Worm (Caenorhabditis elegans) whole organism, midembryonic: ENCODE measurements around the gene R10E8.1.

Source experiments
- T22C8.4 ChIP-seq: fragments of 200-800 bp; sonication (Bioruptor generic); IDR thresholded peaks from 2 replicates; pipeline ENCODE4 v1.3.6; 2022; ENCODE audit warnings: missing genetic modification characterization, missing compliant biosample characterization
- cog-1 ChIP-seq: sonication (generic microtip); optimal IDR thresholded peaks from 2 replicates; lab custom pipeline; 2016; ENCODE audit warnings: missing genetic modification characterization, missing compliant biosample characterization
- flt-1 ChIP-seq: fragments of 200-800 bp; sonication (Bioruptor generic); IDR thresholded peaks from 2 replicates; pipeline ENCODE4 v1.3.6; 2022; ENCODE audit warnings: missing genetic modification characterization, missing compliant biosample characterization
- klf-2 ChIP-seq: fragments of 200-800 bp; sonication (Bioruptor generic); conservative IDR thresholded peaks from 2 replicates; pipeline ENCODE4 v1.3.6; 2022; ENCODE audit warnings: missing genetic modification reagents, missing genetic modification characterization, missing compliant biosample characterization
- med-1 ChIP-seq: sonication (generic microtip); optimal IDR thresholded peaks from 2 replicates; lab custom pipeline; 2017; ENCODE audit warnings: missing genetic modification characterization, mild to moderate bottlenecking, missing compliant biosample characterization, antibody characterized with exemption, missing genetic modification reagents; ENCODE audit not compliant: insufficient read depth
- ref-1 ChIP-seq: fragments of 200-800 bp; sonication (Bioruptor generic); conservative IDR thresholded peaks from 2 replicates; pipeline ENCODE4 v1.3.6; 2022; ENCODE audit warnings: missing genetic modification reagents, missing genetic modification characterization, missing compliant biosample characterization
- tab-1 ChIP-seq: fragments of 200-800 bp; sonication (Bioruptor generic); IDR thresholded peaks from 2 replicates; pipeline ENCODE4 v1.3.6; 2022; ENCODE audit warnings: missing genetic modification characterization, missing compliant biosample characterization
- ztf-23 ChIP-seq: fragments of 200-800 bp; sonication (Bioruptor generic); IDR thresholded peaks from 2 replicates; pipeline ENCODE4 v1.3.6; 2022; ENCODE audit warnings: missing genetic modification reagents, missing genetic modification characterization, missing compliant biosample characterization
- ztf-29 ChIP-seq: fragments of 200-800 bp; sonication (Bioruptor generic); IDR thresholded peaks from 2 replicates; pipeline ENCODE4 v1.3.6; 2022; ENCODE audit warnings: missing genetic modification reagents, missing genetic modification characterization, missing compliant biosample characterization

DNA sequence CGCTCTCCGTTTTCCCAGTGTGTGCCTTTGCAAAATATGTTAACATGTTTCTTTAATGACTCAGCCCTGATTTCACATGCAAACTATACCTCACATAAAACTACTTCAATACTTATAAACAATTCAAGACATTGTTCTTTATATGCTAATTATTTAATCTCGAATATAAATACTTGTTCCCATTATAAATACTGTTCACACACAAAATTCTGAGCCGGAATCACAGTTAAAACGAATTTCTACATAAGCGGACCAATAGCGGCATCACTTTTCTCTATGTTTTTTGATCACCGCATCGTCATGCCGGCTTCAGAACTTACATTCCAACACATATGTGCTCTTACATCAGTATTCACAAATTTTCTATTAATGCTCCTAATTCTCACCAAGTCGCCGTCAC is 2.3 kb upstream of the R10E8.1 start, which contains the start of gene R10E8.5:
- no peak for TF ChIP-seq ztf-23 (GFP tag; lab: Robert Waterston, UW)
- TF ChIP-seq tab-1 (GFP tag; lab: Robert Waterston, UW), result no peak
- TF ChIP-seq cog-1 (tag; lab: Kevin White, UChicago), result no peak
- no peak for TF ChIP-seq flt-1 (GFP tag; lab: Robert Waterston, UW)
- no peak for TF ChIP-seq ztf-29 (GFP tag; lab: Robert Waterston, UW)
- no peak for TF ChIP-seq klf-2
- TF ChIP-seq T22C8.4 (GFP tag; lab: Robert Waterston, UW), result no peak
- TF ChIP-seq med-1 (GFP tag; lab: Kevin White, UChicago), result no peak
- TF ChIP-seq ref-1 (GFP tag; lab: Robert Waterston, UW), result no peak
